Worm (Caenorhabditis elegans) whole organism, early embryonic: Measurements from ENCODE around the gene srh-75.

Source experiments
- B0310.2 ChIP-seq: sonication (generic microtip); optimal IDR thresholded peaks from 2 replicates; lab custom pipeline; 2016; ENCODE audit warnings: mild to moderate bottlenecking, missing genetic modification characterization, missing compliant biosample characterization
- F13C5.2 ChIP-seq: sonication (generic microtip); optimal IDR thresholded peaks from 2 replicates; lab custom pipeline; 2017; ENCODE audit warnings: mild to moderate bottlenecking, missing genetic modification characterization, inconsistent platforms, missing compliant biosample characterization
- aly-1 ChIP-seq: sonication (generic microtip); optimal IDR thresholded peaks from 2 replicates; lab custom pipeline; 2016; ENCODE audit warnings: missing genetic modification characterization, missing compliant biosample characterization
- ama-1 ChIP-seq: fragments of 150-350 bp; optimal IDR thresholded peaks from 2 replicates; lab custom pipeline; 2014
- ceh-13 ChIP-seq: fragments of 200-800 bp; sonication (Bioruptor generic); optimal IDR thresholded peaks from 2 replicates; lab custom pipeline; 2018; ENCODE audit warnings: mild to moderate bottlenecking, missing genetic modification characterization, missing compliant biosample characterization
- ceh-36 ChIP-seq: sonication (generic microtip); optimal IDR thresholded peaks from 2 replicates; lab custom pipeline; 2016; ENCODE audit warnings: missing genetic modification characterization, inconsistent platforms, missing compliant biosample characterization
- ets-7 ChIP-seq: sonication (generic microtip); optimal IDR thresholded peaks from 2 replicates; lab custom pipeline; 2016; ENCODE audit warnings: missing genotype, missing genetic modification characterization, missing compliant biosample characterization
- flt-1 ChIP-seq: fragments of 200-800 bp; sonication (Bioruptor generic); IDR thresholded peaks from 2 replicates; pipeline ENCODE4 v1.3.6; 2022; ENCODE audit warnings: missing genetic modification characterization, missing compliant biosample characterization
- hmbx-1 ChIP-seq: sonication (generic microtip); optimal IDR thresholded peaks from 2 replicates; lab custom pipeline; 2016; ENCODE audit warnings: mild to moderate bottlenecking, missing genetic modification characterization, missing compliant biosample characterization
- hmg-4 ChIP-seq: fragments of 200-800 bp; sonication (Bioruptor generic); optimal IDR thresholded peaks from 2 replicates; lab custom pipeline; 2018; ENCODE audit warnings: mild to moderate bottlenecking, missing genetic modification characterization, missing compliant biosample characterization
- hnd-1 ChIP-seq: sonication (generic microtip); optimal IDR thresholded peaks from 2 replicates; lab custom pipeline; 2016; ENCODE audit warnings: missing genetic modification characterization, missing compliant biosample characterization
- pes-1 ChIP-seq: fragments of 200-800 bp; sonication (Bioruptor generic); IDR thresholded peaks from 2 replicates; pipeline ENCODE4 v1.3.6; 2022; ENCODE audit warnings: missing genetic modification reagents, missing genetic modification characterization, missing compliant biosample characterization
- scrt-1 ChIP-seq: fragments of 200-800 bp; sonication (Bioruptor generic); IDR thresholded peaks from 2 replicates; pipeline ENCODE4 v1.3.6; 2022; ENCODE audit warnings: missing genetic modification characterization, missing compliant biosample characterization
- sea-1 ChIP-seq: fragments of 200-800 bp; sonication (Bioruptor generic); conservative IDR thresholded peaks from 2 replicates; pipeline ENCODE4 v1.3.6; 2022; ENCODE audit warnings: missing genetic modification characterization, missing compliant biosample characterization
- tbx-11 ChIP-seq: fragments of 200-800 bp; sonication (Bioruptor generic); IDR thresholded peaks from 2 replicates; pipeline ENCODE4 v1.3.6; 2022; ENCODE audit warnings: missing genetic modification characterization, missing compliant biosample characterization
- tbx-37 ChIP-seq: fragments of 200-800 bp; sonication (Bioruptor generic); conservative IDR thresholded peaks from 2 replicates; pipeline ENCODE4 v1.3.6; 2022; ENCODE audit warnings: missing genetic modification reagents, missing genetic modification characterization, missing compliant biosample characterization
- tra-4 ChIP-seq: sonication (generic microtip); optimal IDR thresholded peaks from 2 replicates; lab custom pipeline; 2017; ENCODE audit warnings: missing genetic modification characterization, missing compliant biosample characterization

The srh-75 gene

DNA sequence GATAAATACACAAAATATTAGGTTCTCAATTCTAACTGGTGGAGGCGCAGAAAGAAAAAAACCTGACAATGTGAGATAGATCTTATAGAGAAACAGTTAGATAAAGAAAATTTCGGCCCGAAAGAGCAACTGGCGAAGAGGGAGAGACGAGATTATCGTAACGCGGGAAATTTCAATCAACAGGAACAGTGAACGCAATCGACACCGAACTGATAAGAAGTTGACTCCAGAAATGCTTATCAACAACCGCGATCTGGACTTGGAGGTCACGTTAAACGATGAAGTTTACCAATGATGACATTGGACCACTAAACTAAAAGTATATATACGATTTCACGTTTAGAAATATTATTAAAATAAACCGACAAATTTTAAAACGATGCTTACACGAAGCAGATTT, 19.5 kb upstream of the srh-75 start:
- no peak for TF ChIP-seq hmbx-1 (tag; lab: Kevin White, UChicago)
- no peak for TF ChIP-seq tbx-37 (GFP tag; lab: Robert Waterston, UW)
- TF ChIP-seq ets-7: no peak
- no peak for TF ChIP-seq scrt-1 (GFP tag; lab: Robert Waterston, UW)
- TF ChIP-seq flt-1 (GFP tag; lab: Robert Waterston, UW): no peak
- TF ChIP-seq aly-1: no peak
- no peak for TF ChIP-seq hmg-4 (GFP tag; lab: Kevin White, UChicago)
- TF ChIP-seq hnd-1 (tag; lab: Kevin White, UChicago): no peak
- TF ChIP-seq ceh-36 (tag; lab: Kevin White, UChicago): no peak
- no peak for TF ChIP-seq F13C5.2 (tag; lab: Kevin White, UChicago)
- no peak for TF ChIP-seq pes-1 (GFP tag; lab: Robert Waterston, UW)

DNA sequence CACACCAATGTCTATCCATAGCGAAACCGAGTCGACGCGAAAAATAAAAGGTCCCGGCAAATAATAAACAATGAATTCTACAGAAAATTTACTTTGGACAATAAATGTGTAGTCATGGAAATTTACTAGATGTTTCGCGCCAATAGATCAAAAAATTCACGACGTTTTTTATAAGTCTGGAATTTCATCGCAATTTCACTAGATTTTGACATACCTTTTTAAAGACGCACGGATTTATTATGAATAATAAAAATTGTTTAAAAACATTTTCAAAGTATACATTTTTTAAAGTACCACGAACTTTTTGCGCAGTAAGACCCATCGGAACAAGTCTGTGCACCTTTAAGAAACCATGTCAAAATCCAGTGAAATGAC, 19.1 kb upstream of the srh-75 start:
- TF ChIP-seq ama-1 (lab: Kevin White, UChicago) (no peak), B0310.2 (tag; lab: Kevin White, UChicago) (no peak), tbx-37 (GFP tag; lab: Robert Waterston, UW) (no peak), ceh-13 (GFP tag; lab: Kevin White, UChicago) (no peak), flt-1 (GFP tag; lab: Robert Waterston, UW) (no peak), hnd-1 (tag; lab: Kevin White, UChicago) (no peak), tbx-11 (GFP tag; lab: Robert Waterston, UW) (no peak), scrt-1 (GFP tag; lab: Robert Waterston, UW) (no peak), tra-4 (tag; lab: Kevin White, UChicago) (no peak), F13C5.2 (tag; lab: Kevin White, UChicago) (no peak), pes-1 (GFP tag; lab: Robert Waterston, UW) (no peak), ceh-36 (tag; lab: Kevin White, UChicago) (no peak), ets-7 (no peak), hmg-4 (GFP tag; lab: Kevin White, UChicago) (no peak), hmbx-1 (tag; lab: Kevin White, UChicago) (no peak), sea-1 (GFP tag; lab: Robert Waterston, UW) (no peak), aly-1 (no peak)

DNA sequence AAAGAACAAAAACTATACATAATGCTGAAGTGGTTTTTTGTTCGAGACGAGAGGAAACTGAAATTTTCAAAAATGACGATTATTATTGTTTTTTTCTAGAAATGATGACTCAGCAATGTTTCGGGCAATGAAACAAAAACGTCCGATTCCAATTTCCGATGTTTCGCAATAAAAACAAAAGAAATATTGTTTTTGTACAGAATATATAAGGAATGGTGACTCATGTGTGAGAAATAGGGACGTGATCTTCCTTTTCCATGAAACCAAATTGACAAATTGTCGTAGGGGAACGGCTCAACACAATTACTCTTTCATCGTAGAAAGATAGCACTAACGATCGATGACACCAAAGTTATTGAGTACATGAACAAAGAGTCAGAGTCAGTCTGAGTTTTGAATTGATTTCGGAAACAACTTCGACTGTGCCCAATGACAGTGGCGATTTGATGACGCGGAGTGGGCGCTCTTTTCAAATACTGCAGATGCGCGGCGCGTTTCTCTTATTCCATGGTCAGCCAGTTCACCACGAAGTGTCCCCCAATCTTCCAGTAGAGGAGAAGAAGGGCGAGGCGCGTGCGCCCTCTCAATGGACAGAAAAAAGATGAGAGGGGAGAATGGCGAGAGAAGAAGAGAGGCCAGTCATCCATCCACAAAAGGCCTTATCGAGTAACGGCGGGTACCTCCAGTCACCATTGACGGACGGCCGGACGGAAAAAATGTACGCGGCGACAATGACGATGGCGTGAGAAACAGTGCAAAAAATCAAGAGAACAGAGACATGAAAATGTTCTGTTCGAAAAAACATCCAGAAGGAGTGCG, 18.5 kb upstream of the srh-75 start:
- no peak for TF ChIP-seq tbx-11 (GFP tag; lab: Robert Waterston, UW)
- TF ChIP-seq tbx-37 (GFP tag; lab: Robert Waterston, UW): no peak; the same call in 1 of the 2 replicates
- no peak for TF ChIP-seq ceh-36 (tag; lab: Kevin White, UChicago)
- TF ChIP-seq hmg-4 (GFP tag; lab: Kevin White, UChicago): peak; percentile 42
- TF ChIP-seq sea-1 (GFP tag; lab: Robert Waterston, UW): no peak
- TF ChIP-seq tra-4 (tag; lab: Kevin White, UChicago): no peak
- TF ChIP-seq ets-7: no peak
- TF ChIP-seq scrt-1 (GFP tag; lab: Robert Waterston, UW): no peak
- TF ChIP-seq ama-1 (lab: Kevin White, UChicago): no peak
- peak; percentile 34; the same call in 1 of the 2 replicates for TF ChIP-seq pes-1 (GFP tag; lab: Robert Waterston, UW)
- TF ChIP-seq aly-1: peak; percentile 28

DNA sequence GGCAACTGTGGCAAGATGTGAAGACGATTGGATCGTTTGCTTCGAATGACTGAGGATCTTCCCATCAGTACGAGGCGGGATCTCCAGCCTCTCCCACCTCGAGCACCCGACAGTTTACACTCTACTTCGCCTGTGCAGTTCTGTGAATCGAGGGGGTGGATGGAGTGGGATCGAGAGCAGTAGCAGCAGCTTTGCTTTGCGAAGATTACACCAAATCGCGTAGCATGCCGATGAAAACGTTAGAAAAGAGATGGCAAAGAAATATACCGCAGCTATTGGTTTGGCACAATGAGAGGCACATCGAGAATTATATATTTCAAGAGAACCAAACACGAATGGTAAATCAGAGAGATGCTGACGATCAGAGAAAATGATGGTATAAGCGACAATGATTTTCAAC, 17.5 kb upstream of the srh-75 start, which contains the start of gene act-3:
Gene act-3 (minus strand): TSS at position 51 of the 400 bp plus-strand sequence.
- TF ChIP-seq flt-1 (GFP tag; lab: Robert Waterston, UW) (no peak), ceh-13 (GFP tag; lab: Kevin White, UChicago) (no peak), ama-1 (lab: Kevin White, UChicago) (no peak), F13C5.2 (tag; lab: Kevin White, UChicago) (no peak), tbx-11 (GFP tag; lab: Robert Waterston, UW) (no peak), tbx-37 (GFP tag; lab: Robert Waterston, UW) (no peak), tra-4 (tag; lab: Kevin White, UChicago) (no peak), ceh-36 (tag; lab: Kevin White, UChicago) (no peak), hmg-4 (GFP tag; lab: Kevin White, UChicago) (no peak)

DNA sequence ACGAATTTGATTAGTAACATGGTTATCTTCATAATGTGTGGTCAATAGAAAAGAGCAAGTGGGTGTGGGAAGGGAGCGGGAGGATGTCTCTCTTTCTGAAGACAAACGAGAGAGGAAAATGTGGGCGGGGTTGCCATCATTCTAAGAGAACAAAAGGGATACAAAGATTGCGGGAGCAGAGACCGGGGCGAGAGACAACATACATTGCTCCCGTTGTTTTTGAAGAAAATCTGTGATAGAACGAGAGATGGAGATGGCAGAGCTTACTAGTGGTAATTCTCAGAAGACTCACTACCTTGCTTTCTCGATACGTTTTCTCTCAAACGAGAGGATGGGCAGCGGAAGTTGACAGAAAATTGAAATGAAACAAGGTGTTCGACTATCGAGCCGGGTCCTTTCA, 16.4 kb upstream of the srh-75 start:
- TF ChIP-seq hmg-4 (GFP tag; lab: Kevin White, UChicago): no peak

DNA sequence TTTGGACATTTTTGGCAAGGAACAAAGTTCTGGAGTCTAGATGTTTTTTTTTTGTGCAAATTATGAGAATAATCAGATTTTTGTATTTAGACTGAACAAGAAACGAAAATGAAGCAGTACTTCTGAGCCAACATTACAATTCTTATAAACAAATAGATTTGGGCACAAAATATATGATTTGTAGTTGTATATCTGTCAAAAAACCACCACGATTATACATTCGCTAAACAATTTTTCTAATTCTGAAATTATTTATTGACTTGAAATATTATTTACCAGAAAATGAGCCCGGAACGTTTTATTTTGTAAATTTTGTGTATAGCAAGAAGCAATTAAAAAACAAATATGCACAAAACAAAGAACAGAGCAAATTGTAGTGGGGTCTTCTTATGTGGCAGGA, 14.5 kb upstream of the srh-75 start:
- TF ChIP-seq aly-1: no peak
- no peak for TF ChIP-seq sea-1 (GFP tag; lab: Robert Waterston, UW)
- TF ChIP-seq flt-1 (GFP tag; lab: Robert Waterston, UW): no peak
- no peak for TF ChIP-seq B0310.2 (tag; lab: Kevin White, UChicago)
- no peak for TF ChIP-seq ama-1 (lab: Kevin White, UChicago)
- no peak for TF ChIP-seq hmg-4 (GFP tag; lab: Kevin White, UChicago)
- TF ChIP-seq tbx-37 (GFP tag; lab: Robert Waterston, UW): no peak
- TF ChIP-seq scrt-1 (GFP tag; lab: Robert Waterston, UW): no peak
- TF ChIP-seq ets-7: no peak
- TF ChIP-seq hnd-1 (tag; lab: Kevin White, UChicago): no peak
- TF ChIP-seq tbx-11 (GFP tag; lab: Robert Waterston, UW): no peak
- no peak for TF ChIP-seq ceh-36 (tag; lab: Kevin White, UChicago)
- TF ChIP-seq hmbx-1 (tag; lab: Kevin White, UChicago): no peak
- no peak for TF ChIP-seq ceh-13 (GFP tag; lab: Kevin White, UChicago)
- no peak for TF ChIP-seq pes-1 (GFP tag; lab: Robert Waterston, UW)
- no peak for TF ChIP-seq tra-4 (tag; lab: Kevin White, UChicago)
- TF ChIP-seq F13C5.2 (tag; lab: Kevin White, UChicago): no peak

DNA sequence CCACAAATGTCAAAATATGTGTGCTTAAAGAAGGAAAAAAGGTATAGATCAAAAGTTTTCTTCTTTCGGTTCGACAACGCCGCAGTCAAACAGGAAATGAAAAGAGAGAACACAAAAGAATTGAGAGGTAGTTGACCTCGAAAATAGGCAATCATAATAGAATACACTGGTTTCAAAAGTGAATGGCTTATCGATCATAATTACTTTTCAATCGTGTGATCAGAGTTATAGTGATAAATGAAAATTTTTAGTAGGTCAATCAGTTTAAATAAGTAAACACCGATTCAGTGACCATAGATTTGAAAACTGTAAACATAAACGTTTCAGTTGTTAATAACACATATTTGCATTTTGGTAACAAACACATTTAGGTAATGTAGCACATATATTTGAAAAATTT, 13.4 kb upstream of the srh-75 start:
- no peak for TF ChIP-seq sea-1 (GFP tag; lab: Robert Waterston, UW)
- TF ChIP-seq tbx-37 (GFP tag; lab: Robert Waterston, UW): no peak
- no peak for TF ChIP-seq tbx-11 (GFP tag; lab: Robert Waterston, UW)
- TF ChIP-seq ets-7: no peak
- TF ChIP-seq aly-1: no peak
- TF ChIP-seq pes-1 (GFP tag; lab: Robert Waterston, UW): no peak
- TF ChIP-seq hnd-1 (tag; lab: Kevin White, UChicago): no peak
- no peak for TF ChIP-seq tra-4 (tag; lab: Kevin White, UChicago)
- no peak for TF ChIP-seq ceh-36 (tag; lab: Kevin White, UChicago)
- no peak for TF ChIP-seq hmbx-1 (tag; lab: Kevin White, UChicago)
- TF ChIP-seq ama-1 (lab: Kevin White, UChicago): no peak
- no peak for TF ChIP-seq F13C5.2 (tag; lab: Kevin White, UChicago)
- no peak for TF ChIP-seq B0310.2 (tag; lab: Kevin White, UChicago)
- no peak for TF ChIP-seq ceh-13 (GFP tag; lab: Kevin White, UChicago)
- no peak for TF ChIP-seq scrt-1 (GFP tag; lab: Robert Waterston, UW)
- no peak for TF ChIP-seq hmg-4 (GFP tag; lab: Kevin White, UChicago)
